Fruit fly (Drosophila melanogaster): ENCODE results near the gene CG15210.

The CG15210 gene

dm6 chrX:10814832-10815372 lies 24.1 kb upstream of the CG15210 start:
- TF ChIP-seq fd59A (GFP tag; optimal IDR thresholded peaks at IDR 0.05), result no peak
- TF ChIP-seq CG6854 (GFP tag; optimal IDR thresholded peaks at IDR 0.05), result no peak
- no peak for TF ChIP-seq OdsH (GFP tag; optimal IDR thresholded peaks at IDR 0.05)
- no peak for TF ChIP-seq CG11762 (GFP tag; optimal IDR thresholded peaks at IDR 0.05; ENCODE audit: insufficient read depth)
- TF ChIP-seq CG6808 (GFP tag; optimal IDR thresholded peaks at IDR 0.05), result no peak
- no peak for TF ChIP-seq dac (GFP tag; optimal IDR thresholded peaks at IDR 0.05)
- no peak for TF ChIP-seq Hr38 (GFP tag; optimal IDR thresholded peaks at IDR 0.05)

- TF ChIP-seq CG6854 (GFP tag; optimal IDR thresholded peaks at IDR 0.05) (peak; percentile 15), eg (GFP tag; IDR thresholded peaks at IDR 0.05) (0 out of 3 replicates have a peak, but pooled peaks have one; percentile 19), fd59A (GFP tag; optimal IDR thresholded peaks at IDR 0.05) (no peak), CG10669 (GFP tag; optimal IDR thresholded peaks at IDR 0.05) (no peak), achi (GFP tag; optimal IDR thresholded peaks at IDR 0.05) (no peak), fkh (GFP tag; optimal IDR thresholded peaks at IDR 0.05) (peak; percentile 30), CG6792 (GFP tag; optimal IDR thresholded peaks at IDR 0.05) (no peak), Sox102F (GFP tag; optimal IDR thresholded peaks at IDR 0.05) (no peak), Eip78C (GFP tag) (peak; percentile 55), Sox15 (GFP tag; optimal IDR thresholded peaks at IDR 0.05) (no peak), salr (GFP tag; optimal IDR thresholded peaks at IDR 0.05) (no peak)
Observed at dm6 chrX:10815511-10816080, 23.4 kb upstream of the CG15210 start.

- TF ChIP-seq OdsH (GFP tag; optimal IDR thresholded peaks at IDR 0.05), result no peak
- TF ChIP-seq eg (GFP tag; IDR thresholded peaks at IDR 0.05), result no peak
- TF ChIP-seq svp (GFP tag), result no peak
- no peak for TF ChIP-seq CG8319 (GFP tag; optimal IDR thresholded peaks at IDR 0.05)
- TF ChIP-seq CG6163 (GFP tag; IDR thresholded peaks at IDR 0.05), result no peak
- TF ChIP-seq CG31627 (GFP tag; optimal IDR thresholded peaks at IDR 0.05), result no peak
- no peak for TF ChIP-seq Eip78C (GFP tag)
Observed at dm6 chrX:10816856-10817255, 22.2 kb upstream of the CG15210 start.

- TF ChIP-seq dsx (GFP tag; optimal IDR thresholded peaks at IDR 0.05; ENCODE audit: poor library complexity, severe bottlenecking) (peak; percentile 88), Sox14 (GFP tag; optimal IDR thresholded peaks at IDR 0.05) (no peak), ss (GFP tag; optimal IDR thresholded peaks at IDR 0.05) (peak in 1 of 2 experiments; percentile 73), CG16779 (tag; optimal IDR thresholded peaks at IDR 0.05) (no peak)
Observed at dm6 chrX:10820741-10821140, 18.3 kb upstream of the CG15210 start.

- TF ChIP-seq fkh (GFP tag; optimal IDR thresholded peaks at IDR 0.05), result peak; percentile 28
- TF ChIP-seq CG10669 (GFP tag; optimal IDR thresholded peaks at IDR 0.05), result no peak
Observed at dm6 chrX:10822096-10822495, 16.9 kb upstream of the CG15210 start.

dm6 chrX:10822678-10823440 lies 16.2 kb upstream of the CG15210 start:
- TF ChIP-seq CG8632 (GFP tag; optimal IDR thresholded peaks at IDR 0.05), result no peak
- TF ChIP-seq svp (GFP tag), result peak; percentile 21

- TF ChIP-seq Ets21C (GFP tag; optimal IDR thresholded peaks at IDR 0.05) (no peak), Sox102F (GFP tag; optimal IDR thresholded peaks at IDR 0.05) (no peak), acj6 (GFP tag; optimal IDR thresholded peaks at IDR 0.05) (no peak), Met (GFP tag; optimal IDR thresholded peaks at IDR 0.05) (no peak), CG6163 (GFP tag; IDR thresholded peaks at IDR 0.05) (no peak), eg (GFP tag; IDR thresholded peaks at IDR 0.05) (no peak), CG6276 (GFP tag; optimal IDR thresholded peaks at IDR 0.05) (no peak), CG6792 (GFP tag; optimal IDR thresholded peaks at IDR 0.05) (no peak), CG32006 (GFP tag; optimal IDR thresholded peaks at IDR 0.05) (no peak), fd85E (GFP tag; optimal IDR thresholded peaks at IDR 0.05) (no peak), topi (GFP tag; optimal IDR thresholded peaks at IDR 0.05) (no peak), achi (GFP tag; optimal IDR thresholded peaks at IDR 0.05) (no peak), CG1621 (tag; optimal IDR thresholded peaks at IDR 0.05) (no peak), spab (GFP tag; optimal IDR thresholded peaks at IDR 0.05) (no peak), CG16779 (tag; optimal IDR thresholded peaks at IDR 0.05) (no peak), Eip93F (GFP tag; optimal IDR thresholded peaks at IDR 0.05) (no peak)
Observed at dm6 chrX:10823441-10823818, 15.6 kb upstream of the CG15210 start.
